Fruit fly (Drosophila melanogaster) Kc167 (cell line): ENCODE measurements around the gene CG4617.

ENCODE experiments used
- h ChIP-seq: fragments of >200 bp; optimal IDR thresholded peaks from 3 replicates; lab custom pipeline; 2018; ENCODE audit warnings: missing external identifiers
- psq ChIP-seq: fragments of >200 bp; optimal IDR thresholded peaks from 2 replicates; lab custom pipeline; 2017; ENCODE audit warnings: missing external identifiers

DNA sequence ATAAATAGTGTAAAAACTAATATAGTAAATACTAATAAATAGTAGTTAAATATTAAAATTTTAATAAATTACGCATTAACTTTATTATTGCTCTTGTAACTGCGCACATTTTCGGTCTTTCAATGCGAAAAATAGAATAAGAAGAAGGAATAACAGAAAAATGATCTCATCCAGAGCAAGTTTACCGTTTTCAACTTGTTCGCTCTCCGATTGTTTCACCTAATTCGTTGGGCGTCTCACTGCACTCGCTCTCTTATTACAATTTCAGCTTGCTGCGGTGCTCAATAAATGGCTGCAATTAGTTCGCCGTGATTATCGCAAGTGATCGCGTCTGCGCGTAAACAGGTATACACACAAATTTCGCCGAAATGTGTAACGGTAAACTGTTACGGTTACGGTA lies 33.1 kb upstream of the CG4617 start, which contains the start of gene Cph:
- TF ChIP-seq psq (lab: Kevin White, UChicago) (no peak), h (lab: Kevin White, UChicago) (no peak)
